Worm (Caenorhabditis elegans) whole organism, young adult: ENCODE data around the gene C36A4.10.

Experiments
- B0261.1 ChIP-seq: sonication (generic microtip); optimal IDR thresholded peaks from 2 replicates; lab custom pipeline; 2016; ENCODE audit warnings: mild to moderate bottlenecking, missing genetic modification characterization, moderate library complexity, missing compliant biosample characterization
- K11D2.4 ChIP-seq: fragments of 200-800 bp; sonication (Bioruptor generic); IDR thresholded peaks from 2 replicates; pipeline ENCODE4 v1.3.6; 2022; ENCODE audit warnings: missing genetic modification reagents, missing genetic modification characterization, missing compliant biosample characterization
- him-1 ChIP-seq: sonication (generic microtip); optimal IDR thresholded peaks from 2 replicates; lab custom pipeline; 2016; ENCODE audit warnings: missing genotype, missing genetic modification reagents, missing genetic modification characterization, missing compliant biosample characterization
- lag-1 ChIP-seq: fragments of 200-800 bp; sonication (Bioruptor generic); IDR thresholded peaks from 2 replicates; pipeline ENCODE4 v1.3.6; 2022; ENCODE audit warnings: missing genetic modification reagents, missing genetic modification characterization, missing compliant biosample characterization
- nhr-120 ChIP-seq: fragments of 200-800 bp; sonication (Bioruptor generic); IDR thresholded peaks from 2 replicates; pipeline ENCODE4 v1.3.6; 2022; ENCODE audit warnings: missing genetic modification characterization, missing compliant biosample characterization
- tbx-9 ChIP-seq: sonication (generic microtip); optimal IDR thresholded peaks from 2 replicates; lab custom pipeline; 2016; ENCODE audit warnings: borderline replicate concordance, missing genetic modification characterization, inconsistent platforms, missing compliant biosample characterization

DNA sequence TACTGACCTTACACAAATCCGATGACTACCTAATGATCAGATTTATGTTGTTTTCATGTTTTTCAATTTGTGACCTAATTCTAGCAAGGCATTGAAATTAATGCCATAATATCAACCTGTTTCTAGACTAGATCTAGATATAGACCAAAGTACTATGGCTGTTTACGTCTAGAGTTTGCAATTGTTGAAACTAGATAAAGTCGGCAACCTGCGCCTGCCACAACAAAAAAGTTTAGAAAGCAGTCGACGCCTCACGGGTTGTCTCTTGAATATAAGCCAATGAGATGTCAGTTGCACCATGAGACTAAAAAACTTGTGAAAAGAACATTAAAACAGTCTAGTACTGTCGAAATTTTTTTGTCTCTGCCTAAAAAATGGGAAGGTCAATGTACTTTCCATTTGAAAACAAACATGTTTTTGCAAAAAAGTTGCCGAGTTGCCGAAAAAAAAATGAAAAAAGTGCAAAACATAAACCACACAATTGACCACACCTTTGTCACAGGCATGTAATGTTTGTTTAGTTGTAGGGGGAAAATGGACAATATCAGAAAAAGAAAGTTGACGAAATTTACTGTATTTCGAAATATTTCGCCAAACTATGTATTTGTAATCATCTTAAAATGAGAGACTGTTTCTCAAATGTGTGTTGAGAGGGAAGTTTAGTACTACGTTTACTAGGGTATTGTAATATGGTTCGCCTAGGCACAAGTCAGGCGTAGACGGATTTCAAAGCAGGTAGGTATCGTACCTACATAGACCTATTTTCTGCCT is 47.9 kb upstream of the C36A4.10 start:
- TF ChIP-seq tbx-9 (tag; lab: Kevin White, UChicago) (no peak), nhr-120 (GFP tag; lab: Robert Waterston, UW) (no peak), K11D2.4 (GFP tag; lab: Robert Waterston, UW) (no peak), B0261.1 (tag; lab: Kevin White, UChicago) (no peak), him-1 (tag; lab: Kevin White, UChicago) (no peak), lag-1 (GFP tag; lab: Robert Waterston, UW) (no peak)
